Worm (Caenorhabditis elegans) whole organism, L1 larva: ENCODE measurements around the gene K09H11.4.
A peak's percentile ranks its signal among the peaks of the same experiment; 100 is the strongest.

ENCODE experiments used
- C04F5.9 ChIP-seq: sonication (generic microtip); optimal IDR thresholded peaks from 2 replicates; lab custom pipeline; 2016; ENCODE audit warnings: missing genetic modification characterization, missing compliant biosample characterization
- C16A3.4 ChIP-seq: fragments of 150-350 bp; optimal IDR thresholded peaks from 2 replicates; lab custom pipeline; 2014; ENCODE audit warnings: missing biosample characterization, missing genetic modification characterization
- C34B4.2 ChIP-seq: sonication (generic microtip); optimal IDR thresholded peaks from 2 replicates; lab custom pipeline; 2017; ENCODE audit warnings: mild to moderate bottlenecking, missing genetic modification characterization, missing compliant biosample characterization
- Y116A8C.19 ChIP-seq: sonication (generic microtip); optimal IDR thresholded peaks from 2 replicates; lab custom pipeline; 2016; ENCODE audit warnings: missing compliant biosample characterization, missing genetic modification characterization, borderline replicate concordance
- ama-1 ChIP-seq: fragments of 150-350 bp; optimal IDR thresholded peaks from 2 replicates; lab custom pipeline; 2014
- blmp-1 ChIP-seq: fragments of 150-350 bp; optimal IDR thresholded peaks from 2 replicates; lab custom pipeline; 2014; ENCODE audit warnings: missing biosample characterization, missing genetic modification characterization
- ceh-8 ChIP-seq: fragments of 200-800 bp; sonication (Bioruptor generic); optimal IDR thresholded peaks from 2 replicates; lab custom pipeline; 2018; ENCODE audit warnings: mild to moderate bottlenecking, missing genetic modification characterization, moderate library complexity, missing compliant biosample characterization
- ceh-88 ChIP-seq: fragments of 200-800 bp; sonication (Bioruptor generic); IDR thresholded peaks from 2 replicates; pipeline ENCODE4 v1.3.6; 2022; ENCODE audit warnings: missing genetic modification characterization, missing compliant biosample characterization
- ceh-90 ChIP-seq: sonication (generic microtip); optimal IDR thresholded peaks from 2 replicates; lab custom pipeline; 2016; ENCODE audit warnings: missing genetic modification characterization, missing compliant biosample characterization
- efl-1 ChIP-seq, 4 experiments: fragments of 150-350 bp; optimal IDR thresholded peaks in 3 of 4; peaks in 1 of 4; 1 replicate in 1 of 4; 2 replicates in 3 of 4; lab custom pipeline; 2014; ENCODE audit warnings: missing biosample characterization in 2 of 4, missing genetic modification characterization in 2 of 4, missing genetic modification reagents in 2 of 4
- egl-27 ChIP-seq, 2 experiments: fragments of 150-350 bp in 1 of 2; sonication (generic microtip); optimal IDR thresholded peaks; 3 replicates each; lab custom pipeline; 2017 to 2018; ENCODE audit warnings: missing biosample characterization in 2 of 2, missing genetic modification characterization in 2 of 2, missing genetic modification reagents in 2 of 2
- elt-2 ChIP-seq: sonication (generic microtip); optimal IDR thresholded peaks from 2 replicates; lab custom pipeline; 2016; ENCODE audit warnings: missing genetic modification characterization, mild to moderate bottlenecking, inconsistent platforms, missing compliant biosample characterization, missing genetic modification reagents
- elt-3 ChIP-seq, 6 experiments: fragments of 150-350 bp in 1 of 6; sonication (generic microtip); optimal IDR thresholded peaks; 2 replicates each; lab custom pipeline; 2017 to 2018; ENCODE audit warnings: missing biosample characterization in 6 of 6, missing genetic modification characterization in 6 of 6, inconsistent platforms in 1 of 6
- fkh-10 ChIP-seq: sonication (generic microtip); optimal IDR thresholded peaks from 2 replicates; lab custom pipeline; 2017; ENCODE audit warnings: missing biosample characterization, missing genetic modification reagents, missing genetic modification characterization
- fkh-4 ChIP-seq: sonication (generic microtip); optimal IDR thresholded peaks from 2 replicates; lab custom pipeline; 2016; ENCODE audit warnings: missing compliant biosample characterization, missing genetic modification characterization, borderline replicate concordance
- fkh-8 ChIP-seq: sonication (generic microtip); optimal IDR thresholded peaks from 2 replicates; lab custom pipeline; 2016; ENCODE audit warnings: mild to moderate bottlenecking, missing genetic modification characterization, missing compliant biosample characterization
- fos-1 ChIP-seq: fragments of 150-350 bp; optimal IDR thresholded peaks from 2 replicates; lab custom pipeline; 2014; ENCODE audit warnings: missing biosample characterization, missing genetic modification characterization
- grh-1 ChIP-seq: fragments of 200-800 bp; sonication (Bioruptor generic); IDR thresholded peaks from 2 replicates; pipeline ENCODE4 v1.3.6; 2022; ENCODE audit warnings: missing genetic modification reagents, missing genetic modification characterization, missing compliant biosample characterization
- hlh-17 ChIP-seq: fragments of 200-800 bp; sonication (Bioruptor generic); optimal IDR thresholded peaks from 2 replicates; lab custom pipeline; 2018; ENCODE audit warnings: missing genetic modification characterization, mild to moderate bottlenecking, missing compliant biosample characterization, moderate library complexity, borderline replicate concordance
- hlh-4 ChIP-seq: sonication (generic microtip); optimal IDR thresholded peaks from 2 replicates; lab custom pipeline; 2016; ENCODE audit warnings: mild to moderate bottlenecking, missing genetic modification characterization, missing compliant biosample characterization
- isw-1 ChIP-seq: fragments of 200-800 bp; sonication (Bioruptor generic); IDR thresholded peaks from 2 replicates; pipeline ENCODE4 v1.3.6; 2022; ENCODE audit warnings: missing genetic modification characterization, missing compliant biosample characterization
- lin-14 ChIP-seq: fragments of 200-800 bp; sonication (Bioruptor generic); optimal IDR thresholded peaks from 2 replicates; lab custom pipeline; 2018; ENCODE audit warnings: mild to moderate bottlenecking, missing genetic modification characterization, moderate library complexity, missing compliant biosample characterization
- lin-15B ChIP-seq: fragments of 150-350 bp; sonication (generic microtip); optimal IDR thresholded peaks from 3 replicates; lab custom pipeline; 2014; ENCODE audit warnings: missing biosample characterization, missing genetic modification characterization
- lin-35 ChIP-seq, 2 experiments: fragments of 150-350 bp; optimal IDR thresholded peaks; 2 replicates each; lab custom pipeline; 2014; ENCODE audit warnings: missing biosample characterization in 2 of 2, missing genetic modification characterization in 2 of 2, missing genetic modification reagents in 2 of 2
- lsy-2 ChIP-seq, 2 experiments: fragments of 150-350 bp; optimal IDR thresholded peaks; 2 replicates each; lab custom pipeline; 2014; ENCODE audit warnings: missing biosample characterization in 2 of 2, missing genetic modification characterization in 2 of 2
- mdl-1 ChIP-seq, 2 experiments: fragments of 150-350 bp; optimal IDR thresholded peaks; 2 replicates each; lab custom pipeline; 2014 to 2017; ENCODE audit warnings: missing biosample characterization in 2 of 2, missing genetic modification characterization in 2 of 2, inconsistent platforms in 1 of 2
- mef-2 ChIP-seq: fragments of 150-350 bp; optimal IDR thresholded peaks from 2 replicates; lab custom pipeline; 2014; ENCODE audit warnings: missing biosample characterization, missing genetic modification characterization
- mep-1 ChIP-seq: fragments of 150-350 bp; optimal IDR thresholded peaks from 2 replicates; lab custom pipeline; 2014; ENCODE audit warnings: missing biosample characterization, missing genetic modification characterization
- nhr-237 ChIP-seq: fragments of 150-350 bp; optimal IDR thresholded peaks from 2 replicates; lab custom pipeline; 2014; ENCODE audit warnings: missing biosample characterization, missing genetic modification characterization
- nhr-28 ChIP-seq: fragments of 150-350 bp; optimal IDR thresholded peaks from 2 replicates; lab custom pipeline; 2014; ENCODE audit warnings: missing biosample characterization, missing genetic modification characterization
- nhr-71 ChIP-seq: sonication (generic microtip); optimal IDR thresholded peaks from 2 replicates; lab custom pipeline; 2016; ENCODE audit warnings: mild to moderate bottlenecking, missing genetic modification characterization, moderate library complexity, missing compliant biosample characterization
- nhr-77 ChIP-seq: fragments of 150-350 bp; optimal IDR thresholded peaks from 2 replicates; lab custom pipeline; 2014; ENCODE audit warnings: missing biosample characterization, missing genetic modification characterization
- nhr-84 ChIP-seq: sonication (generic microtip); optimal IDR thresholded peaks from 2 replicates; lab custom pipeline; 2017; ENCODE audit warnings: missing biosample characterization, missing genetic modification characterization
- pax-3 ChIP-seq: fragments of 200-800 bp; sonication (Bioruptor generic); optimal IDR thresholded peaks from 2 replicates; lab custom pipeline; 2018; ENCODE audit warnings: mild to moderate bottlenecking, missing genetic modification characterization, moderate library complexity, missing compliant biosample characterization
- pqm-1 ChIP-seq: sonication (generic microtip); optimal IDR thresholded peaks from 3 replicates; lab custom pipeline; 2017; ENCODE audit warnings: missing biosample characterization, missing genetic modification characterization
- sox-4 ChIP-seq: sonication (generic microtip); optimal IDR thresholded peaks from 2 replicates; lab custom pipeline; 2016; ENCODE audit warnings: missing genetic modification characterization, missing compliant biosample characterization
- swsn-7 ChIP-seq: sonication (generic microtip); optimal IDR thresholded peaks from 2 replicates; lab custom pipeline; 2016; ENCODE audit warnings: missing genetic modification characterization, missing compliant biosample characterization
- tbx-2 ChIP-seq: sonication (generic microtip); optimal IDR thresholded peaks from 2 replicates; lab custom pipeline; 2016; ENCODE audit warnings: missing genetic modification characterization, missing compliant biosample characterization
- unc-30 ChIP-seq: sonication (generic microtip); optimal IDR thresholded peaks from 2 replicates; lab custom pipeline; 2017; ENCODE audit warnings: missing biosample characterization, missing genetic modification characterization

K09H11.4 gene

DNA sequence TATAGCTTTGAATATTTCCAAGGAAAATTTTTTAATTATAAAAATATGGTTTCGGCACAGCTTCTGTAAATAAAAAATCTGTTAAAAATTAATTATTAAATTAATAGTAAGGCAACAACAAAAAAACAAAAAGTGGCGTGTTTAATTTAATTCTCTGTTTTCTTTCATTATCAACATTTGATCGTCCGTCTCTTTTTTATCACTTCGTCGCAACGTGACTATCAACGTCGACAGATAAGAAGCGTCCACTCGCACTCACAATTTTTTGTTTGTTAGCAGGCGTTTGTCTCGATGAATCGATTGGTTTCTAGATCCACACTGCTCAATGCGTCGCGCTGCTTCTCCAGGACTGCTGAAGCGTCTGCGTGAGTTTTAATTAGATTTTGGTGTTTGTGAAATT is 13.7 kb downstream of the K09H11.4 start, which contains the start of gene gcst-1:
Gene gcst-1, plus strand, starts transcription at position 277 of the 400 bp plus-strand sequence.
- no peak for TF ChIP-seq lin-14 (GFP tag; lab: Kevin White, UChicago)
- TF ChIP-seq elt-2 (tag; lab: Kevin White, UChicago): peak; percentile 69
- TF ChIP-seq mdl-1 (tag; optimal IDR thresholded peaks at IDR 0.05; lab: Kevin White, UChicago): peak in 1 of 2 experiments; percentile 40
- TF ChIP-seq fkh-4 (tag; lab: Kevin White, UChicago): no peak
- peak; percentile 10 for TF ChIP-seq nhr-71
- peak in 1 of 2 experiments; percentile 23 for TF ChIP-seq lin-35 (GFP tag; optimal IDR thresholded peaks at IDR 0.05; lab: Kevin White, UChicago)
- TF ChIP-seq elt-3 (tag; optimal IDR thresholded peaks at IDR 0.05; lab: Kevin White, UChicago): peak in 1 of 6 experiments; percentile 38
- TF ChIP-seq fkh-10 (GFP tag; lab: Kevin White, UChicago): no peak

DNA sequence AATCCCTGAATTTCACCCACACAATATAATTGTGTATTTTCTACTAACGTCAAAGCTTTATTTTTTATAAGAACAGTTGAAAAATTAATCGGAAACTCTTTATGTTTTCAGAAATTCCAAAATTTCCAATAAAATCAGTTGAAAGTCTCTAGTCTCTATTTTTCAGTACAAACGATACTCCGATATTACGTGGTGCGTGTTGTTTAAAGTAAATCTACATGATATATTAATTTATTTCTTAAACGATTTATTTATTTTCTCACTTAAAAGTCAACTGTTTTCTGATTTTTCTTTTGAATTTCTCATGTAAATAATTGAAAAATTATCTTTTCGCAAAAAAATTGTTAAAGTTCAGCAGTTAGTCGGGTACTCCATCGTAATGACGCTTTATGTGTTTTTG is 14.2 kb downstream of the K09H11.4 start:
- TF ChIP-seq efl-1 (optimal IDR thresholded peaks at IDR 0.05; lab: Kevin White, UChicago): peak in 1 of 2 experiments; percentile 9
- peak; percentile 18 to 72 for TF ChIP-seq efl-1 (GFP tag; optimal IDR thresholded peaks at IDR 0.05 in 1 of 2; lab: Kevin White, UChicago)
- no peak for TF ChIP-seq nhr-28
- no peak for TF ChIP-seq fos-1 (tag; lab: Kevin White, UChicago)
- TF ChIP-seq pqm-1: no peak
- TF ChIP-seq lin-15B (tag; lab: Kevin White, UChicago): no peak
- TF ChIP-seq egl-27 (tag; optimal IDR thresholded peaks at IDR 0.05; lab: Kevin White, UChicago): no peak
- TF ChIP-seq mdl-1 (tag; optimal IDR thresholded peaks at IDR 0.05; lab: Kevin White, UChicago): no peak
- TF ChIP-seq lsy-2 (tag; optimal IDR thresholded peaks at IDR 0.05; lab: Kevin White, UChicago): peak; percentile 18 to 29
- TF ChIP-seq ama-1 (lab: Kevin White, UChicago): no peak
- TF ChIP-seq mep-1 (tag; lab: Kevin White, UChicago): no peak
- TF ChIP-seq blmp-1 (tag; lab: Kevin White, UChicago): no peak
- no peak for TF ChIP-seq lin-35 (GFP tag; optimal IDR thresholded peaks at IDR 0.05; lab: Kevin White, UChicago)

DNA sequence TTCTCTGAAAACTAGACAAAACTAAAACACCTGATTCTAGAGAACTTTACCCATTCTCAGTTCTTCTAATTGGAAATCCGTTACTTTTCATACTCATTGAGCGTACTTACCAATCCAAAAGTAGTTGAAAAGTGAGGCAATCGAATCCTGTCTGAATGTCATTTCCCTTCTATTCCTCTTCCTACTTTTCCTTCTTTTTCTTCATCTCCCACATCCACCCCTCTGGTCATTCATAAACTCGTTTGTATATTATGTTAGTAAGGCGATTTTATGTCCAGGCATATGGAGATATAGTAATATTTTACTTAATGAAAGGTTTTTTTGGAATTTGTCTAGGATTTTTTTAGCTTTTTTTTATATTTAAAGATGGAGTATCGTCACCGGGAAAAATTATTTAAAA is 18.0 kb downstream of the K09H11.4 start:
- no peak for TF ChIP-seq mef-2 (tag; lab: Kevin White, UChicago)
- no peak for TF ChIP-seq ceh-90 (tag; lab: Kevin White, UChicago)
- TF ChIP-seq nhr-77: no peak
- TF ChIP-seq nhr-237 (tag; lab: Kevin White, UChicago): no peak
- TF ChIP-seq hlh-4 (tag; lab: Kevin White, UChicago): peak; percentile 77
- TF ChIP-seq isw-1 (GFP tag; lab: Robert Waterston, UW): no peak
- no peak for TF ChIP-seq tbx-2 (tag; lab: Kevin White, UChicago)
- TF ChIP-seq C04F5.9 (tag; lab: Kevin White, UChicago): no peak
- no peak for TF ChIP-seq nhr-28
- no peak for TF ChIP-seq swsn-7
- TF ChIP-seq unc-30 (tag; lab: Kevin White, UChicago): no peak
- TF ChIP-seq C16A3.4 (tag; lab: Kevin White, UChicago): no peak
- no peak for TF ChIP-seq hlh-17 (GFP tag; lab: Kevin White, UChicago)
- no peak for TF ChIP-seq grh-1 (GFP tag; lab: Robert Waterston, UW)
- no peak for TF ChIP-seq lin-35 (GFP tag; optimal IDR thresholded peaks at IDR 0.05; lab: Kevin White, UChicago)
- no peak for TF ChIP-seq efl-1 (optimal IDR thresholded peaks at IDR 0.05; lab: Kevin White, UChicago)
- TF ChIP-seq efl-1 (GFP tag; optimal IDR thresholded peaks at IDR 0.05 in 1 of 2; lab: Kevin White, UChicago): peak in 1 of 2 experiments; percentile 81
- no peak for TF ChIP-seq C34B4.2 (tag; lab: Kevin White, UChicago)
- TF ChIP-seq elt-3 (tag; optimal IDR thresholded peaks at IDR 0.05; lab: Kevin White, UChicago): no peak
- TF ChIP-seq fkh-8: peak; percentile 31
- TF ChIP-seq ceh-8 (GFP tag; lab: Kevin White, UChicago): no peak
- TF ChIP-seq pax-3: no peak
- no peak for TF ChIP-seq ceh-88 (GFP tag; lab: Robert Waterston, UW)
- TF ChIP-seq sox-4 (tag; lab: Kevin White, UChicago): no peak
- no peak for TF ChIP-seq nhr-84 (tag; lab: Kevin White, UChicago)
- peak; percentile 32 for TF ChIP-seq nhr-71
- no peak for TF ChIP-seq Y116A8C.19 (tag; lab: Kevin White, UChicago)
